Fruit fly (Drosophila melanogaster): ENCODE results near the gene HLH4C.

HLH4C gene

DNA sequence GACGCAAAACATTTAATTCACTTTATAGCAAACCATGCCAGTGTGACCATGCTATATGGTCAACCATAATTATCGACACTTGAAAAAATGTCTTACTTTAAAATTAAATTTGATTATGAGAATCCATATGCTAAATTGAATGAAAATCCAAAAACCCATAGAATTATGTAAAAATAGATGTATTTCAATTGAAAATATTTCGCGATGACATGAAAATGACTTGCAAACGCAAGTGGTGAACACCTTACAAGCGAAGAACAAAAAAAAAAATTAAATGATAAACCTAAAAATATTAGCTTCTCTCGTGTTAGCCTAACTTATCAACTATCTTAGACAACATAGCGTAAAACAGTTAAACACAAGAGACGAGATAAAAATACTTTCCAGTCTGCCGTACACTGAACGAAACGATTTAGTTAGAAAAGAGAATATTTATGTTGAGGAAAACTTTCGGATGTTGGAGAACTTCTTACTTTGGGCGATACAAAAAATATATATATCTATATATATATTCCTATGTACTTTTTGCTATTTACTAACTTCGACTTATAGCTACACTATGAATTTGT, 32.7 kb upstream of the HLH4C start (continued):
- peak; percentile 50 for TF ChIP-seq NfI (GFP tag; optimal IDR thresholded peaks at IDR 0.05)
- peak; percentile 76 for TF ChIP-seq lab (GFP tag; optimal IDR thresholded peaks at IDR 0.05)
- TF ChIP-seq CG1792 (GFP tag; optimal IDR thresholded peaks at IDR 0.05) = no peak
- no peak for TF ChIP-seq z (GFP tag; IDR thresholded peaks at IDR 0.05)
- TF ChIP-seq sima (GFP tag; optimal IDR thresholded peaks at IDR 0.05) = no peak
- TF ChIP-seq CG14441 (GFP tag; IDR thresholded peaks at IDR 0.05) = peak; percentile 48; the same call in 1 of the 2 replicates
- peak; percentile 50 for TF ChIP-seq CG3281 (GFP tag; optimal IDR thresholded peaks at IDR 0.05)
- TF ChIP-seq CG15479 (GFP tag; optimal IDR thresholded peaks at IDR 0.05) = no peak
- peak; percentile 27; the same call in 1 of the 3 replicates for TF ChIP-seq ci (GFP tag; IDR thresholded peaks at IDR 0.05)
- no peak for TF ChIP-seq HmgZ (tag; optimal IDR thresholded peaks at IDR 0.05)
- peak; percentile 40 for TF ChIP-seq jumu (GFP tag; optimal IDR thresholded peaks at IDR 0.05)
- TF ChIP-seq CG12219 (GFP tag; optimal IDR thresholded peaks at IDR 0.05) = peak; percentile 47
- TF ChIP-seq danr (GFP tag; IDR thresholded peaks at IDR 0.05) = 0 out of 2 replicates have a peak, but pooled peaks have one; percentile 6
- TF ChIP-seq bbx (GFP tag; IDR thresholded peaks at IDR 0.05; ENCODE audit: partially characterized antibody) = no peak
- TF ChIP-seq pzg (GFP tag; optimal IDR thresholded peaks at IDR 0.05) = peak; percentile 33
- no peak for TF ChIP-seq CG12299 (tag; optimal IDR thresholded peaks at IDR 0.05)
- peak; percentile 70 for TF ChIP-seq CG2678 (tag; optimal IDR thresholded peaks at IDR 0.05)
- no peak for TF ChIP-seq Six4 (GFP tag; optimal IDR thresholded peaks at IDR 0.05)
- peak; percentile 13 for TF ChIP-seq CG7928 (GFP tag; optimal IDR thresholded peaks at IDR 0.05)
- TF ChIP-seq caup (GFP tag; optimal IDR thresholded peaks at IDR 0.05; ENCODE audit: severe bottlenecking) = peak; percentile 59
- TF ChIP-seq dmrt11E (tag; optimal IDR thresholded peaks at IDR 0.05) = peak; percentile 50
- TF ChIP-seq yki (optimal IDR thresholded peaks at IDR 0.05) = no peak
- peak; percentile 64 for TF ChIP-seq vvl (GFP tag; IDR thresholded peaks at IDR 0.05)
- TF ChIP-seq CG6175 (GFP tag; IDR thresholded peaks at IDR 0.05) = no peak
- TF ChIP-seq hbn (GFP tag; IDR thresholded peaks at IDR 0.05; ENCODE audit: partially characterized antibody) = no peak
- TF ChIP-seq twi (tag; optimal IDR thresholded peaks at IDR 0.05) = no peak
- TF ChIP-seq mirr (GFP tag; optimal IDR thresholded peaks at IDR 0.05) = no peak
- TF ChIP-seq CG2129 (GFP tag; IDR thresholded peaks at IDR 0.05; ENCODE audit: partially characterized antibody) = no peak
- peak; percentile 60 for TF ChIP-seq fd96Cb (tag; optimal IDR thresholded peaks at IDR 0.05)
- TF ChIP-seq Scr (GFP tag; IDR thresholded peaks at IDR 0.05; ENCODE audit: partially characterized antibody) = no peak
- TF ChIP-seq CkIIα-i1 (GFP tag; IDR thresholded peaks at IDR 0.05) = no peak
- no peak for TF ChIP-seq Kr (GFP tag; optimal IDR thresholded peaks at IDR 0.05)
- peak; percentile 21 for TF ChIP-seq CG1647 (GFP tag; optimal IDR thresholded peaks at IDR 0.05)
- TF ChIP-seq knrl (GFP tag; IDR thresholded peaks at IDR 0.05; ENCODE audit: partially characterized antibody) = no peak
- no peak for TF ChIP-seq CG31388 (GFP tag; optimal IDR thresholded peaks at IDR 0.05)
- TF ChIP-seq CG6689 (GFP tag; IDR thresholded peaks at IDR 0.05) = peak; percentile 71
- no peak for TF ChIP-seq CG1832 (GFP tag; optimal IDR thresholded peaks at IDR 0.05)
- TF ChIP-seq H15 (GFP tag; IDR thresholded peaks at IDR 0.05) = 0 out of 3 replicates have a peak, but pooled peaks have one; percentile 45
- TF ChIP-seq MTF-1 (GFP tag; optimal IDR thresholded peaks at IDR 0.05; ENCODE audit: borderline replicate concordance) = no peak
- TF ChIP-seq onecut (GFP tag; IDR thresholded peaks at IDR 0.05) = no peak; the same call in 1 of the 2 replicates
- TF ChIP-seq HLH54F (GFP tag; optimal IDR thresholded peaks at IDR 0.05) = peak; percentile 59
- no peak for TF ChIP-seq CG7745 (tag; optimal IDR thresholded peaks at IDR 0.05)
- TF ChIP-seq ac (GFP tag; optimal IDR thresholded peaks at IDR 0.05) = no peak
- TF ChIP-seq seq (GFP tag; IDR thresholded peaks at IDR 0.05) = no peak
- peak; percentile 36 for TF ChIP-seq Ssrp (tag; optimal IDR thresholded peaks at IDR 0.05)
- no peak for TF ChIP-seq Hr39 (optimal IDR thresholded peaks at IDR 0.05)
- TF ChIP-seq D (optimal IDR thresholded peaks at IDR 0.05) = no peak
- TF ChIP-seq D (GFP tag; optimal IDR thresholded peaks at IDR 0.05) = peak; percentile 45
- no peak for TF ChIP-seq br (optimal IDR thresholded peaks at IDR 0.05)
- no peak for TF ChIP-seq CG9876 (GFP tag; optimal IDR thresholded peaks at IDR 0.05)
- peak; percentile 47 to 60 for TF ChIP-seq dpn (GFP tag; optimal IDR thresholded peaks at IDR 0.05)

Data from whole organism, embryonic.